Worm (Caenorhabditis elegans): ENCODE results near the gene F32D1.7.

DNA sequence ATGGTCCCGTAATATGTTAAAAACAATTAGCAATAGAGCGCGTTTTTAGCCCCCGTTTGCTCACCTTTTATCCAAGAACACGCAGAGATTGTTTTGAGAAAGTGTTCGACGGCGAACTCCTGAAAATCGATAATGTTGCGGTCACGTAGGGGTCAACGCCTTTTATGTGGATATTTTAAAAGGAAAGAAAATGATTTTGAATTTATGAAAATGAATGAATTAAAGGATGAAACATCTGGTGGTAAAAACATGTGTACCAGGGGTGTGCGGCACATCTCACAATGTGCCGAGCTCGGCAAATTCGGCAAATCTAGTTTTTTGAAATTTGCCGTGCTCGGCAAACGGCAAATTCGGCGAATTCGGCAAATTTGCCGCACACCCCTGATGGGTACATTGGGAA lies 24.1 kb upstream of the F32D1.7 start, which contains the start of gene F13A2.4:
- no peak for TF ChIP-seq nhr-23 (tag; optimal IDR thresholded peaks at IDR 0.05)
- no peak for TF ChIP-seq alr-1 (tag; optimal IDR thresholded peaks at IDR 0.05)
- no peak for TF ChIP-seq nhr-77 (tag; optimal IDR thresholded peaks at IDR 0.05)
- TF ChIP-seq ztf-11 (tag; optimal IDR thresholded peaks at IDR 0.05): no peak
- no peak for TF ChIP-seq nhr-12 (tag; optimal IDR thresholded peaks at IDR 0.05)
- TF ChIP-seq nhr-11 (tag; optimal IDR thresholded peaks at IDR 0.05): no peak
- TF ChIP-seq mdl-1 (tag; optimal IDR thresholded peaks at IDR 0.05): no peak
- TF ChIP-seq lin-39 (tag; optimal IDR thresholded peaks at IDR 0.05): no peak
- no peak for TF ChIP-seq unc-62 (GFP tag; optimal IDR thresholded peaks at IDR 0.05)
- no peak for TF ChIP-seq blmp-1 (tag; optimal IDR thresholded peaks at IDR 0.05; ENCODE audit: insufficient read depth)
